Fruit fly (Drosophila melanogaster) whole organism, embryonic: ENCODE measurements around the gene CG9444.

Source experiments
- Aef1 ChIP-seq: fragments of 200-800 bp; sonication (Bioruptor generic); IDR thresholded peaks from 3 replicates; pipeline ENCODE4 v1.3.6; 2022; ENCODE audit warnings: missing biosample characterization, missing genetic modification characterization
- Atf-2 ChIP-seq: fragments of 200-800 bp; sonication (Bioruptor generic); optimal IDR thresholded peaks from 2 replicates; lab custom pipeline; 2016; ENCODE audit warnings: missing biosample characterization, missing genetic modification characterization
- BEAF-32 ChIP-seq: fragments of 200-800 bp; sonication (Bioruptor generic); optimal IDR thresholded peaks from 3 replicates; lab custom pipeline; 2017; ENCODE audit warnings: missing biosample characterization, missing genetic modification characterization, mild to moderate bottlenecking, moderate library complexity, missing genetic modification reagents
- CG12744 ChIP-seq: fragments of 200-800 bp; sonication (Bioruptor generic); optimal IDR thresholded peaks from 2 replicates; lab custom pipeline; 2016; ENCODE audit warnings: missing biosample characterization, missing genetic modification characterization
- CG13894 ChIP-seq: fragments of 200-800 bp; sonication (Bioruptor generic); optimal IDR thresholded peaks from 3 replicates; lab custom pipeline; 2018; ENCODE audit warnings: missing biosample characterization, mild to moderate bottlenecking, missing genetic modification characterization, moderate library complexity
- CG14441 ChIP-seq: fragments of 200-800 bp; sonication (Bioruptor generic); IDR thresholded peaks from 2 replicates; pipeline ENCODE4 v1.3.6; 2022; ENCODE audit warnings: missing biosample characterization, missing genetic modification characterization
- CG14710 ChIP-seq: fragments of 200-800 bp; sonication (Bioruptor generic); optimal IDR thresholded peaks from 3 replicates; lab custom pipeline; 2019; ENCODE audit warnings: missing biosample characterization, mild to moderate bottlenecking, missing genetic modification characterization, moderate library complexity
- CG1529 ChIP-seq: fragments of 200-800 bp; sonication (Bioruptor generic); optimal IDR thresholded peaks from 3 replicates; lab custom pipeline; 2018; ENCODE audit warnings: missing biosample characterization, missing genetic modification characterization
- CG1647 ChIP-seq: fragments of 200-800 bp; sonication (Bioruptor generic); optimal IDR thresholded peaks from 3 replicates; lab custom pipeline; 2016; ENCODE audit warnings: missing biosample characterization, missing genetic modification characterization
- CG18011 ChIP-seq: fragments of 200-800 bp; sonication (Bioruptor generic); optimal IDR thresholded peaks from 2 replicates; lab custom pipeline; 2017; ENCODE audit warnings: missing biosample characterization, missing genetic modification characterization, mild to moderate bottlenecking, moderate library complexity, missing genotype
- CG1832 ChIP-seq: fragments of 200-800 bp; sonication (Bioruptor generic); optimal IDR thresholded peaks from 2 replicates; lab custom pipeline; 2017; ENCODE audit warnings: missing biosample characterization, mild to moderate bottlenecking, missing genetic modification characterization, inconsistent platforms
- CG30020 ChIP-seq: fragments of 200-800 bp; optimal IDR thresholded peaks from 2 replicates; lab custom pipeline; 2019; ENCODE audit warnings: missing biosample characterization, mild to moderate bottlenecking, missing genetic modification characterization, moderate library complexity
- CG31388 ChIP-seq: fragments of 200-800 bp; sonication (Bioruptor generic); optimal IDR thresholded peaks from 2 replicates; lab custom pipeline; 2016; ENCODE audit warnings: missing biosample characterization, missing genetic modification characterization
- CG3163 ChIP-seq: fragments of 200-800 bp; sonication (Bioruptor generic); optimal IDR thresholded peaks from 3 replicates; lab custom pipeline; 2016; ENCODE audit warnings: missing biosample characterization, missing genetic modification characterization
- CG4282 ChIP-seq: fragments of 200-800 bp; sonication (Bioruptor generic); optimal IDR thresholded peaks from 2 replicates; lab custom pipeline; 2016; ENCODE audit warnings: missing biosample characterization, missing genetic modification characterization
- CG4404 ChIP-seq: fragments of 200-800 bp; sonication (Bioruptor generic); IDR thresholded peaks from 2 replicates; pipeline ENCODE4 v1.3.6; 2022; ENCODE audit warnings: missing biosample characterization, missing genetic modification characterization
- CG7839 ChIP-seq: fragments of 200-800 bp; sonication (Bioruptor generic); optimal IDR thresholded peaks from 3 replicates; lab custom pipeline; 2018; ENCODE audit warnings: missing biosample characterization, mild to moderate bottlenecking, missing genetic modification characterization, moderate library complexity
- CG7987 ChIP-seq: fragments of 200-800 bp; sonication (Bioruptor generic); optimal IDR thresholded peaks from 2 replicates; lab custom pipeline; 2018; ENCODE audit warnings: missing biosample characterization, mild to moderate bottlenecking, missing genetic modification characterization, moderate library complexity
- CG8359 ChIP-seq: fragments of 200-800 bp; sonication (Bioruptor generic); optimal IDR thresholded peaks from 2 replicates; lab custom pipeline; 2017; ENCODE audit warnings: missing biosample characterization, mild to moderate bottlenecking, missing genetic modification characterization, borderline replicate concordance
- D ChIP-seq, 2 experiments: fragments of 200-800 bp in 1 of 2; fragments of >200 bp in 1 of 2; sonication (Bioruptor generic) in 1 of 2; optimal IDR thresholded peaks; 2 replicates in 1 of 2; 3 replicates in 1 of 2; lab custom pipeline; 2017; ENCODE audit warnings: mild to moderate bottlenecking in 1 of 2, missing biosample characterization in 1 of 2, missing genetic modification characterization in 1 of 2, missing genetic modification reagents in 1 of 2
- Hr39 ChIP-seq: fragments of >200 bp; optimal IDR thresholded peaks from 2 replicates; lab custom pipeline; 2017
- Lhr ChIP-seq: fragments of 200-800 bp; sonication (Bioruptor generic); optimal IDR thresholded peaks from 3 replicates; lab custom pipeline; 2017; ENCODE audit warnings: mild to moderate bottlenecking, missing biosample characterization, missing genetic modification reagents, missing genetic modification characterization
- NC2α ChIP-seq: fragments of 200-800 bp; sonication (Bioruptor generic); optimal IDR thresholded peaks from 2 replicates; lab custom pipeline; 2016; ENCODE audit warnings: missing biosample characterization, missing genetic modification characterization
- Nf-YB ChIP-seq: fragments of 200-800 bp; sonication (Bioruptor generic); optimal IDR thresholded peaks from 3 replicates; lab custom pipeline; 2019; ENCODE audit warnings: missing biosample characterization, mild to moderate bottlenecking, missing genetic modification characterization, moderate library complexity
- NfI ChIP-seq: fragments of 200-800 bp; sonication (Bioruptor generic); optimal IDR thresholded peaks from 3 replicates; lab custom pipeline; 2018; ENCODE audit warnings: missing biosample characterization, mild to moderate bottlenecking, missing genetic modification characterization, moderate library complexity
- Ravus ChIP-seq: fragments of 200-800 bp; sonication (Bioruptor generic); IDR thresholded peaks from 2 replicates; pipeline ENCODE4 v1.3.6; 2022; ENCODE audit warnings: missing biosample characterization, missing genetic modification characterization
- Side ChIP-seq: fragments of 200-800 bp; sonication (Bioruptor generic); optimal IDR thresholded peaks from 2 replicates; lab custom pipeline; 2016; ENCODE audit warnings: missing biosample characterization, missing genetic modification characterization
- Six4 ChIP-seq: fragments of 200-800 bp; sonication (Bioruptor generic); optimal IDR thresholded peaks from 2 replicates; lab custom pipeline; 2016; ENCODE audit warnings: missing biosample characterization, missing genetic modification characterization
- Sox102F ChIP-seq: fragments of 200-800 bp; sonication (Bioruptor generic); optimal IDR thresholded peaks from 2 replicates; lab custom pipeline; 2018; ENCODE audit warnings: missing biosample characterization, mild to moderate bottlenecking, missing genetic modification characterization, moderate library complexity
- Sry-β ChIP-seq: fragments of 200-800 bp; sonication (Bioruptor generic); optimal IDR thresholded peaks from 2 replicates; lab custom pipeline; 2018; ENCODE audit warnings: missing biosample characterization, mild to moderate bottlenecking, missing genetic modification characterization, moderate library complexity
- ap ChIP-seq: fragments of 200-800 bp; sonication (Bioruptor generic); IDR thresholded peaks from 2 replicates; pipeline ENCODE4 v1.3.6; 2022; ENCODE audit warnings: missing biosample characterization, missing genetic modification characterization
- cas ChIP-seq: fragments of 200-800 bp; sonication (Bioruptor generic); IDR thresholded peaks from 2 replicates; pipeline ENCODE4 v1.3.6; 2022; ENCODE audit warnings: missing biosample characterization, missing genetic modification characterization
- chinmo ChIP-seq: fragments of 200-800 bp; sonication (Bioruptor generic); IDR thresholded peaks from 4 replicates; pipeline ENCODE4 v1.3.6; 2022; ENCODE audit warnings: missing biosample characterization, missing genetic modification characterization; ENCODE audit not compliant: partially characterized antibody
- dimm ChIP-seq: fragments of 200-800 bp; sonication (Bioruptor generic); IDR thresholded peaks from 2 replicates; pipeline ENCODE4 v1.3.6; 2022; ENCODE audit warnings: missing biosample characterization, missing genetic modification characterization
- eve ChIP-seq, 2 experiments: fragments of >200 bp; optimal IDR thresholded peaks; 2 replicates each; lab custom pipeline; 2017; ENCODE audit warnings: missing biosample characterization in 2 of 2, missing genetic modification characterization in 2 of 2
- fd102C ChIP-seq: fragments of 200-800 bp; sonication (Bioruptor generic); optimal IDR thresholded peaks from 2 replicates; lab custom pipeline; 2018; ENCODE audit warnings: missing biosample characterization, mild to moderate bottlenecking, missing genetic modification characterization, moderate library complexity
- grau ChIP-seq: fragments of 200-800 bp; optimal IDR thresholded peaks from 3 replicates; lab custom pipeline; 2019; ENCODE audit warnings: missing biosample characterization, mild to moderate bottlenecking, missing genetic modification characterization, moderate library complexity
- hbn ChIP-seq: fragments of 200-800 bp; sonication (Bioruptor generic); IDR thresholded peaks from 2 replicates; pipeline ENCODE4 v1.3.6; 2022; ENCODE audit warnings: missing biosample characterization, missing genetic modification characterization; ENCODE audit not compliant: partially characterized antibody
- inv ChIP-seq: fragments of 200-800 bp; sonication (Bioruptor generic); IDR thresholded peaks from 2 replicates; pipeline ENCODE4 v1.3.6; 2022; ENCODE audit warnings: missing biosample characterization, missing genetic modification characterization; ENCODE audit not compliant: partially characterized antibody
- lilli ChIP-seq: fragments of 200-800 bp; sonication (Bioruptor generic); optimal IDR thresholded peaks from 3 replicates; lab custom pipeline; 2016; ENCODE audit warnings: missing biosample characterization, missing genetic modification characterization
- prd ChIP-seq, 3 experiments: fragments of >200 bp in 2 of 3; fragments of 200-800 bp in 1 of 3; sonication (Bioruptor generic) in 1 of 3; optimal IDR thresholded peaks in 2 of 3; IDR thresholded peaks in 1 of 3; 2 replicates in 2 of 3; 3 replicates in 1 of 3; pipeline versions ENCODE4 v1.3.6 to Lab custom; 2017 to 2022; ENCODE audit warnings: missing biosample characterization in 1 of 3, missing genetic modification characterization in 1 of 3
- pum ChIP-seq: fragments of 200-800 bp; sonication (Bioruptor generic); optimal IDR thresholded peaks from 2 replicates; lab custom pipeline; 2016; ENCODE audit warnings: missing biosample characterization, missing genetic modification characterization
- row ChIP-seq: fragments of 200-800 bp; sonication (Bioruptor generic); IDR thresholded peaks from 3 replicates; pipeline ENCODE4 v1.3.6; 2022; ENCODE audit warnings: missing biosample characterization, missing genetic modification characterization
- sd ChIP-seq: fragments of 200-800 bp; sonication (Bioruptor generic); optimal IDR thresholded peaks from 3 replicates; lab custom pipeline; 2018; ENCODE audit warnings: missing biosample characterization, mild to moderate bottlenecking, missing genetic modification characterization, moderate library complexity
- sens ChIP-seq: fragments of 200-800 bp; sonication (Bioruptor generic); peaks from one replicate; lab custom pipeline; 2016; ENCODE audit warnings: missing biosample characterization, missing genetic modification characterization
- shn ChIP-seq: fragments of 200-800 bp; sonication (Bioruptor generic); optimal IDR thresholded peaks from 3 replicates; lab custom pipeline; 2016; ENCODE audit warnings: missing biosample characterization, missing genetic modification characterization
- ssp ChIP-seq: fragments of 200-800 bp; sonication (Bioruptor generic); IDR thresholded peaks from 2 replicates; pipeline ENCODE4 v1.3.6; 2022; ENCODE audit warnings: missing biosample characterization, missing genetic modification characterization
- stwl ChIP-seq: fragments of 200-800 bp; sonication (Bioruptor generic); optimal IDR thresholded peaks from 3 replicates; lab custom pipeline; 2018; ENCODE audit warnings: missing biosample characterization, mild to moderate bottlenecking, missing genetic modification characterization, moderate library complexity
- zen2 ChIP-seq: fragments of 200-800 bp; sonication (Bioruptor generic); IDR thresholded peaks from 3 replicates; pipeline ENCODE4 v1.3.6; 2022; ENCODE audit warnings: missing biosample characterization, missing genetic modification characterization; ENCODE audit not compliant: partially characterized antibody

The CG9444 gene

DNA sequence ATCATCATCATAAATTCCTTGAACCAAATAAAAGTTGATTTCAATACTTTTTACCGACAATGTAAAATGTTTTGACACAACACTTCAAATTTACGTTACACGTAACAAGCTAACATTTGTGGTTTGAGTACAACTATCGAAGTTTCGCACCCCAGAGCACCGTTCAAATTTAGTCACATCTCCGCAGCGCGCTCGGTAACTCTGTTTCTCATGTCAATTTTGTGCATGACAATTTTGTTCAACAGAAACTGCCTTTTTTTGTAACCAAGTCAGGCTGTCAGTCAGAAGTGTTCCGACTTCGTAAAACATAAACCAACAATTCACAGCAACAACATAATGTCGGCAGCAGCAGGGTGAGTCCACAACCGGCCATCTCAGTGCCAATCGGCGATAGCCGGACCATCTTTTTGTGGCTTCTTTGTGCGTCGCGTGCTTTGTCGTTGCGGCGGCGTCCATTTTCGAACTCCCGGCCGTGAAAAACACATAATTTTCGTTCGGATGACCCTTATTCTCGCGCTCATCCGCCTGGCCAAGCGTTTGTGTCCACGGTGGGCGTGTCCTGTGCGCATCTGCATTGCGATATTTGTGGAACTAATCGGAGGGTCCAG is 6.2 kb downstream of the CG9444 start, which contains the start of gene p23 (continued):
- TF ChIP-seq CG14710 (tag; lab: Kevin White, UChicago): peak; percentile 66
- no peak for TF ChIP-seq Aef1 (GFP tag; lab: Robert Waterston, UW)
- TF ChIP-seq D (optimal IDR thresholded peaks at IDR 0.05; lab: Kevin White, UChicago): peak; percentile 21
- TF ChIP-seq D (GFP tag; optimal IDR thresholded peaks at IDR 0.05; lab: Kevin White, UChicago): no peak
- no peak for TF ChIP-seq CG1529
- TF ChIP-seq CG1647 (GFP tag; lab: Kevin White, UChicago): no peak
- no peak for TF ChIP-seq Six4 (GFP tag; lab: Kevin White, UChicago)
- TF ChIP-seq shn (GFP tag; lab: Kevin White, UChicago): peak; percentile 12
- TF ChIP-seq Hr39 (lab: Kevin White, UChicago): no peak
- no peak for TF ChIP-seq Atf-2 (GFP tag; lab: Kevin White, UChicago)
- peak; percentile 62 for TF ChIP-seq sens (GFP tag; lab: Kevin White, UChicago)
- no peak for TF ChIP-seq Sry-β (GFP tag; lab: Kevin White, UChicago)
- TF ChIP-seq NfI (GFP tag; lab: Kevin White, UChicago): peak; percentile 9
- TF ChIP-seq CG14441 (GFP tag; lab: Robert Waterston, UW): no peak
- TF ChIP-seq prd (optimal IDR thresholded peaks at IDR 0.05; lab: Kevin White, UChicago): no peak
- TF ChIP-seq prd (GFP tag; IDR thresholded peaks at IDR 0.05; lab: Robert Waterston, UW): 0 out of 3 replicates have a peak, but pooled peaks have one; percentile 8
- TF ChIP-seq CG30020 (tag; lab: Kevin White, UChicago): no peak
- peak; percentile 82 for TF ChIP-seq sd (tag; lab: Kevin White, UChicago)
- peak; percentile 92 for TF ChIP-seq Lhr (GFP tag; lab: Kevin White, UChicago)
- no peak for TF ChIP-seq ap (GFP tag; lab: Robert Waterston, UW)
- TF ChIP-seq CG18011 (GFP tag; lab: Kevin White, UChicago): no peak
- peak; percentile 8 for TF ChIP-seq Side (GFP tag; lab: Kevin White, UChicago)
- TF ChIP-seq hbn (GFP tag; lab: Robert Waterston, UW): 0 out of 2 replicates have a peak, but pooled peaks have one; percentile 40
- TF ChIP-seq CG4282 (GFP tag; lab: Kevin White, UChicago): no peak
- TF ChIP-seq Ravus (GFP tag; lab: Robert Waterston, UW): no peak
- TF ChIP-seq stwl (tag; lab: Kevin White, UChicago): peak; percentile 62
- no peak for TF ChIP-seq cas
- TF ChIP-seq NC2α (GFP tag; lab: Kevin White, UChicago): no peak
- TF ChIP-seq CG1832: no peak
- TF ChIP-seq lilli (GFP tag; lab: Kevin White, UChicago): no peak
- no peak for TF ChIP-seq CG4404
- TF ChIP-seq Sox102F (GFP tag; lab: Kevin White, UChicago): no peak
- peak; percentile 9 for TF ChIP-seq Nf-YB (GFP tag; lab: Kevin White, UChicago)
- TF ChIP-seq CG12744 (GFP tag; lab: Kevin White, UChicago): no peak
- no peak for TF ChIP-seq fd102C (GFP tag; lab: Kevin White, UChicago)
- TF ChIP-seq CG8359 (GFP tag; lab: Kevin White, UChicago): no peak
- peak; percentile 83; the same call in 1 of the 4 replicates for TF ChIP-seq chinmo (GFP tag; lab: Robert Waterston, UW)
- no peak for TF ChIP-seq CG31388 (GFP tag; lab: Kevin White, UChicago)
- TF ChIP-seq ssp: no peak
- no peak for TF ChIP-seq pum
- TF ChIP-seq CG13894 (tag; lab: Kevin White, UChicago): no peak
- peak; percentile 57 for TF ChIP-seq BEAF-32 (GFP tag; lab: Kevin White, UChicago)
- TF ChIP-seq inv (GFP tag; lab: Robert Waterston, UW): no peak
- TF ChIP-seq eve (GFP tag; optimal IDR thresholded peaks at IDR 0.05; lab: Kevin White, UChicago): no peak
- TF ChIP-seq dimm (GFP tag; lab: Robert Waterston, UW): no peak
- TF ChIP-seq row (GFP tag; lab: Robert Waterston, UW): peak; percentile 32; the same call in 1 of the 3 replicates
- peak; percentile 3 for TF ChIP-seq CG7987 (GFP tag; lab: Kevin White, UChicago)
- no peak for TF ChIP-seq CG3163 (GFP tag; lab: Kevin White, UChicago)
- no peak for TF ChIP-seq zen2 (GFP tag; lab: Robert Waterston, UW)
- no peak for TF ChIP-seq CG7839 (tag; lab: Kevin White, UChicago)
- no peak for TF ChIP-seq grau (tag; lab: Kevin White, UChicago)
